Worm (Caenorhabditis elegans) whole organism, young adult: ENCODE data around the gene Y61A9LA.3.

Experiments
- ama-1 ChIP-seq, 3 experiments: fragments of 150-350 bp in 1 of 3; sonication (generic microtip) in 2 of 3; optimal IDR thresholded peaks; 2 replicates each; lab custom pipeline; 2014 to 2018; ENCODE audit warnings: missing biosample characterization in 2 of 3, missing genetic modification characterization in 2 of 3, missing genetic modification reagents in 2 of 3
- aptf-3 ChIP-seq: fragments of 200-800 bp; sonication (Bioruptor generic); IDR thresholded peaks from 2 replicates; pipeline ENCODE4 v1.3.6; 2022; ENCODE audit warnings: missing genetic modification characterization, missing compliant biosample characterization
- ccch-3 ChIP-seq: fragments of 200-800 bp; sonication (Bioruptor generic); optimal IDR thresholded peaks from 2 replicates; lab custom pipeline; 2018; ENCODE audit warnings: mild to moderate bottlenecking, missing genetic modification characterization, missing compliant biosample characterization
- ceh-58 ChIP-seq: fragments of 200-800 bp; sonication (Bioruptor generic); IDR thresholded peaks from 2 replicates; pipeline ENCODE4 v1.3.6; 2022; ENCODE audit warnings: missing genetic modification characterization, missing compliant biosample characterization
- egrh-3 ChIP-seq: fragments of 200-800 bp; sonication (Bioruptor generic); IDR thresholded peaks from 2 replicates; pipeline ENCODE4 v1.3.6; 2022; ENCODE audit warnings: missing genetic modification reagents, missing genetic modification characterization, missing compliant biosample characterization
- hsf-1 ChIP-seq: fragments of 200-800 bp; sonication (Bioruptor generic); IDR thresholded peaks from 2 replicates; pipeline ENCODE4 v1.3.6; 2022; ENCODE audit warnings: missing genetic modification reagents, missing genetic modification characterization, missing compliant biosample characterization
- madf-3 ChIP-seq: fragments of 200-800 bp; sonication (Bioruptor generic); IDR thresholded peaks from 2 replicates; pipeline ENCODE4 v1.3.6; 2022; ENCODE audit warnings: missing genetic modification reagents, missing genetic modification characterization, missing compliant biosample characterization
- madf-6 ChIP-seq: fragments of 200-800 bp; sonication (Bioruptor generic); IDR thresholded peaks from 2 replicates; pipeline ENCODE4 v1.3.6; 2022; ENCODE audit warnings: missing genetic modification reagents, missing genetic modification characterization, missing compliant biosample characterization
- nhr-80 ChIP-seq: sonication (generic microtip); optimal IDR thresholded peaks from 2 replicates; lab custom pipeline; 2016; ENCODE audit warnings: missing genetic modification characterization, missing compliant biosample characterization
- pha-4 ChIP-seq: fragments of 150-350 bp; sonication (generic microtip); optimal IDR thresholded peaks from 2 replicates; lab custom pipeline; 2014; ENCODE audit warnings: missing biosample characterization, missing genetic modification reagents, missing genetic modification characterization
- unc-62 ChIP-seq: fragments of 150-350 bp; optimal IDR thresholded peaks from 2 replicates; lab custom pipeline; 2014; ENCODE audit warnings: missing biosample characterization, missing genetic modification reagents, missing genetic modification characterization
- ztf-22 ChIP-seq: fragments of 200-800 bp; sonication (Bioruptor generic); optimal IDR thresholded peaks from 2 replicates; lab custom pipeline; 2018; ENCODE audit warnings: mild to moderate bottlenecking, missing genetic modification characterization, moderate library complexity, missing compliant biosample characterization

DNA sequence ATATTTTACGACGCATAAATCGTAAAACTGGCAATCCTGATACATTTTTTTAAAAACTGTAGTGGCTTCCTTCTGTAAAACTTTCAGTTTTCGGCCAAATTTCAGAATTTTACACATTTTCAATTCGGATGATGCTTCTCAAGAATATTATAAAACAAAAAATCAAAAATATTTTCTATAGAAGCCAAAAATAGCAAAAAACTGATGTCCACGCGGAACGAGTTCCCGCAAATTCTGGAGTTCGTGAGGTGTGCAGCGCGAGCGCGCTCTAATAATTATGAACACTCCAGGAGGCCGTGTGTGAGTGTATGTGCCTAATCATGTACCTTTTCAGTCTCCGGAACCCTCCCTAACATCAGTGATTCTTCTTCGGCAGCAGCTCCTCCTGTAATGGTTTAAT lies 46.3 kb downstream of the Y61A9LA.3 start, which contains the start of gene sumv-2:
- TF ChIP-seq nhr-80 (no peak), ceh-58 (no peak), hsf-1 (GFP tag; lab: Robert Waterston, UW) (no peak), pha-4 (tag; lab: Kevin White, UChicago) (no peak), egrh-3 (GFP tag; lab: Robert Waterston, UW) (no peak), ama-1 (optimal IDR thresholded peaks at IDR 0.05; lab: Kevin White, UChicago) (no peak), ama-1 (GFP tag; optimal IDR thresholded peaks at IDR 0.05; lab: Kevin White, UChicago) (no peak), madf-3 (GFP tag; lab: Robert Waterston, UW) (no peak), ztf-22 (GFP tag; lab: Kevin White, UChicago) (no peak), ccch-3 (GFP tag; lab: Kevin White, UChicago) (no peak), aptf-3 (GFP tag; lab: Robert Waterston, UW) (no peak), madf-6 (GFP tag; lab: Robert Waterston, UW) (no peak), unc-62 (GFP tag; lab: Kevin White, UChicago) (no peak)
